Fruit fly (Drosophila melanogaster) whole organism, embryonic: ENCODE measurements around the gene CG17145.
A peak's percentile ranks its signal among the peaks of the same experiment; 100 is the strongest.

Experiments
- ATbp ChIP-seq: fragments of 200-800 bp; sonication (Bioruptor generic); optimal IDR thresholded peaks from 2 replicates; lab custom pipeline; 2017; ENCODE audit warnings: missing biosample characterization, mild to moderate bottlenecking, missing genetic modification characterization, missing genetic modification reagents
- Awh ChIP-seq: fragments of 200-800 bp; sonication (Bioruptor generic); IDR thresholded peaks from 2 replicates; pipeline ENCODE4, ENCODE4 v1.3.6; 2022; ENCODE audit warnings: missing biosample characterization, missing genetic modification characterization
- Bdp1 ChIP-seq: fragments of 200-800 bp; sonication (Bioruptor generic); optimal IDR thresholded peaks from 3 replicates; lab custom pipeline; 2016; ENCODE audit warnings: missing biosample characterization, missing genetic modification characterization
- Blimp-1 ChIP-seq: fragments of 200-800 bp; sonication (Bioruptor generic); optimal IDR thresholded peaks from 3 replicates; lab custom pipeline; 2018; ENCODE audit warnings: missing biosample characterization, missing genetic modification characterization, mild to moderate bottlenecking, moderate library complexity, missing genetic modification reagents
- CG10147 ChIP-seq: fragments of 200-800 bp; sonication (Bioruptor generic); optimal IDR thresholded peaks from 2 replicates; lab custom pipeline; 2019; ENCODE audit warnings: missing biosample characterization, mild to moderate bottlenecking, missing genetic modification characterization, moderate library complexity
- CG11695 ChIP-seq: fragments of 200-800 bp; sonication (Bioruptor generic); IDR thresholded peaks from 3 replicates; pipeline ENCODE4 v1.3.6; 2022; ENCODE audit warnings: missing biosample characterization, missing genetic modification characterization
- CG13424 ChIP-seq: fragments of 200-800 bp; sonication (Bioruptor generic); optimal IDR thresholded peaks from 2 replicates; lab custom pipeline; 2019; ENCODE audit warnings: missing biosample characterization, mild to moderate bottlenecking, missing genetic modification characterization, moderate library complexity
- CG17385 ChIP-seq: fragments of 200-800 bp; sonication (Bioruptor generic); optimal IDR thresholded peaks from 3 replicates; lab custom pipeline; 2018; ENCODE audit warnings: missing biosample characterization, mild to moderate bottlenecking, missing genetic modification characterization
- CG17568 ChIP-seq: fragments of 200-800 bp; sonication (Bioruptor generic); optimal IDR thresholded peaks from 2 replicates; lab custom pipeline; 2018; ENCODE audit warnings: missing biosample characterization, mild to moderate bottlenecking, missing genetic modification characterization, moderate library complexity
- CG2199 ChIP-seq: fragments of 200-800 bp; sonication (Bioruptor generic); IDR thresholded peaks from 3 replicates; pipeline ENCODE4 v1.3.6; 2022; ENCODE audit warnings: missing biosample characterization, missing genetic modification characterization
- CG2712 ChIP-seq: fragments of 200-800 bp; optimal IDR thresholded peaks from 3 replicates; lab custom pipeline; 2019; ENCODE audit warnings: missing biosample characterization, mild to moderate bottlenecking, missing genetic modification characterization, moderate library complexity
- CG2889 ChIP-seq: fragments of 200-800 bp; sonication (Bioruptor generic); IDR thresholded peaks from 3 replicates; pipeline ENCODE4 v1.3.6; 2022; ENCODE audit warnings: missing biosample characterization, missing genetic modification characterization
- CG30403 ChIP-seq: fragments of 200-800 bp; sonication (Bioruptor generic); optimal IDR thresholded peaks from 3 replicates; lab custom pipeline; 2016; ENCODE audit warnings: missing biosample characterization, missing genetic modification characterization
- CG32772 ChIP-seq: fragments of 200-800 bp; sonication (Bioruptor generic); IDR thresholded peaks from 2 replicates; pipeline ENCODE4 v1.3.6; 2022; ENCODE audit warnings: missing biosample characterization, missing genetic modification characterization
- CG3995 ChIP-seq: fragments of 200-800 bp; sonication (Bioruptor generic); optimal IDR thresholded peaks from 3 replicates; lab custom pipeline; 2016; ENCODE audit warnings: missing biosample characterization, missing genetic modification characterization
- CG8924 ChIP-seq: fragments of 200-800 bp; optimal IDR thresholded peaks from 3 replicates; lab custom pipeline; 2019; ENCODE audit warnings: missing biosample characterization, mild to moderate bottlenecking, missing genetic modification characterization, moderate library complexity
- Camta ChIP-seq: fragments of 200-800 bp; sonication (Bioruptor generic); optimal IDR thresholded peaks from 2 replicates; lab custom pipeline; 2016; ENCODE audit warnings: missing biosample characterization, missing genetic modification characterization
- Deaf1 ChIP-seq: fragments of 200-800 bp; optimal IDR thresholded peaks from 3 replicates; lab custom pipeline; 2019; ENCODE audit warnings: missing biosample characterization, mild to moderate bottlenecking, missing genetic modification characterization, moderate library complexity
- Dip3 ChIP-seq: fragments of 200-800 bp; sonication (Bioruptor generic); optimal IDR thresholded peaks from 3 replicates; lab custom pipeline; 2016; ENCODE audit warnings: missing biosample characterization, missing genetic modification characterization
- Ets65A ChIP-seq: fragments of 200-800 bp; sonication (Bioruptor generic); peaks from one replicate; lab custom pipeline; 2016; ENCODE audit warnings: missing biosample characterization, missing genetic modification characterization
- Gug ChIP-seq: fragments of 200-800 bp; sonication (Bioruptor generic); IDR thresholded peaks from 4 replicates; pipeline ENCODE4 v1.3.6; 2022; ENCODE audit warnings: missing biosample characterization, missing genetic modification characterization
- H2.0 ChIP-seq: fragments of 200-800 bp; sonication (Bioruptor generic); IDR thresholded peaks from 2 replicates; pipeline ENCODE4 v1.3.6; 2022; ENCODE audit warnings: missing biosample characterization, missing genetic modification characterization
- HLH4C ChIP-seq: fragments of 200-800 bp; sonication (Bioruptor generic); IDR thresholded peaks from 3 replicates; pipeline ENCODE4 v1.3.6; 2022; ENCODE audit warnings: missing biosample characterization, missing genetic modification characterization; ENCODE audit not compliant: partially characterized antibody
- HLH54F ChIP-seq: fragments of 200-800 bp; sonication (Bioruptor generic); optimal IDR thresholded peaks from 3 replicates; lab custom pipeline; 2016; ENCODE audit warnings: missing biosample characterization, missing genetic modification characterization
- Med ChIP-seq: fragments of 200-800 bp; sonication (Bioruptor generic); peaks from one replicate; lab custom pipeline; 2016; ENCODE audit warnings: missing biosample characterization, missing genetic modification characterization, mild to moderate bottlenecking, inconsistent platforms, moderate library complexity
- Mrtf ChIP-seq: fragments of 200-800 bp; sonication (Bioruptor generic); IDR thresholded peaks from 3 replicates; pipeline ENCODE4 v1.3.6; 2022; ENCODE audit warnings: missing biosample characterization, missing genetic modification characterization
- Myb ChIP-seq: fragments of 200-800 bp; sonication (Bioruptor generic); optimal IDR thresholded peaks from 2 replicates; lab custom pipeline; 2016; ENCODE audit warnings: missing biosample characterization, missing genetic modification characterization
- NK7.1 ChIP-seq: fragments of 200-800 bp; sonication (Bioruptor generic); optimal IDR thresholded peaks from 3 replicates; lab custom pipeline; 2016; ENCODE audit warnings: missing biosample characterization, missing genetic modification characterization
- Poxn ChIP-seq: fragments of 200-800 bp; sonication (Bioruptor generic); IDR thresholded peaks from 2 replicates; pipeline ENCODE4 v1.3.6; 2022; ENCODE audit warnings: missing biosample characterization, missing genetic modification characterization
- Rfx ChIP-seq: fragments of 200-800 bp; sonication (Bioruptor generic); IDR thresholded peaks from 2 replicates; pipeline ENCODE4 v1.3.6; 2022; ENCODE audit warnings: missing biosample characterization, missing genetic modification characterization
- YL-1 ChIP-seq: fragments of 200-800 bp; sonication (Bioruptor generic); optimal IDR thresholded peaks from 3 replicates; lab custom pipeline; 2017; ENCODE audit warnings: missing biosample characterization, mild to moderate bottlenecking, missing genetic modification characterization
- al ChIP-seq: fragments of 200-800 bp; sonication (Bioruptor generic); IDR thresholded peaks from 2 replicates; pipeline ENCODE4 v1.3.6; 2022; ENCODE audit warnings: missing biosample characterization, missing genetic modification characterization
- bcd ChIP-seq: fragments of 200-800 bp; sonication (Bioruptor generic); optimal IDR thresholded peaks from 2 replicates; lab custom pipeline; 2017; ENCODE audit warnings: missing biosample characterization, mild to moderate bottlenecking, missing genetic modification characterization
- bsh ChIP-seq, 2 experiments: fragments of 200-800 bp; sonication (Bioruptor generic); optimal IDR thresholded peaks; 2 replicates each; lab custom pipeline; 2017 to 2018; ENCODE audit warnings: mild to moderate bottlenecking in 2 of 2, missing biosample characterization in 2 of 2, missing genetic modification characterization in 2 of 2, moderate library complexity in 1 of 2
- chn ChIP-seq: fragments of 200-800 bp; sonication (Bioruptor generic); optimal IDR thresholded peaks from 2 replicates; lab custom pipeline; 2016; ENCODE audit warnings: missing biosample characterization, missing genetic modification characterization
- ci ChIP-seq: fragments of 200-800 bp; sonication (Bioruptor generic); IDR thresholded peaks from 3 replicates; pipeline ENCODE4 v1.3.6; 2022; ENCODE audit warnings: missing biosample characterization, missing genetic modification characterization
- esg ChIP-seq: fragments of 200-800 bp; sonication (Bioruptor generic); conservative IDR thresholded peaks from 2 replicates; pipeline ENCODE4 v1.3.6; 2022; ENCODE audit warnings: missing biosample characterization, missing genetic modification characterization
- her ChIP-seq: fragments of 200-800 bp; sonication (Bioruptor generic); optimal IDR thresholded peaks from 2 replicates; lab custom pipeline; 2016; ENCODE audit warnings: missing biosample characterization, missing genetic modification characterization
- lab ChIP-seq: fragments of 200-800 bp; sonication (Bioruptor generic); optimal IDR thresholded peaks from 3 replicates; lab custom pipeline; 2017; ENCODE audit warnings: missing biosample characterization, missing genetic modification characterization, mild to moderate bottlenecking, moderate library complexity, missing genetic modification reagents
- lmd ChIP-seq: fragments of 200-800 bp; sonication (Bioruptor generic); IDR thresholded peaks from 2 replicates; pipeline ENCODE4 v1.3.6; 2022; ENCODE audit warnings: missing biosample characterization, missing genetic modification characterization
- sisA ChIP-seq: fragments of 200-800 bp; sonication (Bioruptor generic); IDR thresholded peaks from 2 replicates; pipeline ENCODE4 v1.3.6; 2022; ENCODE audit warnings: missing biosample characterization, missing genetic modification characterization
- sob ChIP-seq: fragments of 200-800 bp; sonication (Bioruptor generic); IDR thresholded peaks from 2 replicates; pipeline ENCODE4 v1.3.6; 2022; ENCODE audit warnings: missing biosample characterization, missing genetic modification characterization
- sqz ChIP-seq: fragments of 200-800 bp; sonication (Bioruptor generic); optimal IDR thresholded peaks from 3 replicates; lab custom pipeline; 2018; ENCODE audit warnings: missing biosample characterization, mild to moderate bottlenecking, missing genetic modification characterization
- trh ChIP-seq: fragments of 200-800 bp; sonication (Bioruptor generic); optimal IDR thresholded peaks from 2 replicates; lab custom pipeline; 2016; ENCODE audit warnings: missing biosample characterization, missing genetic modification characterization
- tup ChIP-seq: fragments of 200-800 bp; sonication (Bioruptor generic); optimal IDR thresholded peaks from 2 replicates; lab custom pipeline; 2016; ENCODE audit warnings: missing biosample characterization, mild to moderate bottlenecking, missing genetic modification characterization, moderate library complexity
- tx ChIP-seq: fragments of 200-800 bp; sonication (Bioruptor generic); optimal IDR thresholded peaks from 2 replicates; lab custom pipeline; 2016; ENCODE audit warnings: missing biosample characterization, missing genetic modification characterization
- zf30C ChIP-seq: fragments of 200-800 bp; sonication (Bioruptor generic); optimal IDR thresholded peaks from 3 replicates; lab custom pipeline; 2018; ENCODE audit warnings: missing biosample characterization, mild to moderate bottlenecking, missing genetic modification characterization

The CG17145 gene

dm6 chr3L:20183345-20184088 is 38.1 kb upstream of the CG17145 start (continued):
- TF ChIP-seq CG3995 (GFP tag; lab: Kevin White, UChicago) = no peak
- no peak for TF ChIP-seq CG17568 (GFP tag; lab: Kevin White, UChicago)
- TF ChIP-seq al (GFP tag; lab: Robert Waterston, UW) = peak; percentile 51
- no peak for TF ChIP-seq CG2889 (GFP tag; lab: Robert Waterston, UW)
- TF ChIP-seq ATbp (GFP tag; lab: Kevin White, UChicago) = peak; percentile 39
- TF ChIP-seq H2.0 = peak; percentile 35; the same call in 1 of the 2 replicates
- TF ChIP-seq Gug (GFP tag; lab: Robert Waterston, UW) = peak; percentile 33; the same call in 2 of the 4 replicates
- peak; percentile 43; the same call in 1 of the 2 replicates for TF ChIP-seq sob (GFP tag; lab: Robert Waterston, UW)
- 0 out of 3 replicates have a peak, but pooled peaks have one; percentile 9 for TF ChIP-seq Mrtf (GFP tag; lab: Robert Waterston, UW)
- peak; percentile 33 for TF ChIP-seq zf30C
- peak; percentile 58 for TF ChIP-seq CG30403
- TF ChIP-seq sisA = peak; percentile 25; the same call in 1 of the 2 replicates
- peak; percentile 60 for TF ChIP-seq CG13424
- no peak for TF ChIP-seq trh
- peak; percentile 12 for TF ChIP-seq Dip3 (GFP tag; lab: Kevin White, UChicago)
- peak in 1 of 2 experiments; percentile 49 for TF ChIP-seq bsh (GFP tag; optimal IDR thresholded peaks at IDR 0.05; lab: Kevin White, UChicago)
- peak; percentile 48 for TF ChIP-seq CG17385 (GFP tag; lab: Kevin White, UChicago)
- peak; percentile 54 for TF ChIP-seq Blimp-1 (GFP tag; lab: Kevin White, UChicago)
- peak; percentile 21 for TF ChIP-seq Deaf1 (tag; lab: Kevin White, UChicago)
- TF ChIP-seq bcd (GFP tag; lab: Kevin White, UChicago) = peak; percentile 56
- TF ChIP-seq CG11695 (GFP tag; lab: Robert Waterston, UW) = peak; percentile 52; the same call in 1 of the 3 replicates
- peak; percentile 24 for TF ChIP-seq Camta (GFP tag; lab: Kevin White, UChicago)

DNA sequence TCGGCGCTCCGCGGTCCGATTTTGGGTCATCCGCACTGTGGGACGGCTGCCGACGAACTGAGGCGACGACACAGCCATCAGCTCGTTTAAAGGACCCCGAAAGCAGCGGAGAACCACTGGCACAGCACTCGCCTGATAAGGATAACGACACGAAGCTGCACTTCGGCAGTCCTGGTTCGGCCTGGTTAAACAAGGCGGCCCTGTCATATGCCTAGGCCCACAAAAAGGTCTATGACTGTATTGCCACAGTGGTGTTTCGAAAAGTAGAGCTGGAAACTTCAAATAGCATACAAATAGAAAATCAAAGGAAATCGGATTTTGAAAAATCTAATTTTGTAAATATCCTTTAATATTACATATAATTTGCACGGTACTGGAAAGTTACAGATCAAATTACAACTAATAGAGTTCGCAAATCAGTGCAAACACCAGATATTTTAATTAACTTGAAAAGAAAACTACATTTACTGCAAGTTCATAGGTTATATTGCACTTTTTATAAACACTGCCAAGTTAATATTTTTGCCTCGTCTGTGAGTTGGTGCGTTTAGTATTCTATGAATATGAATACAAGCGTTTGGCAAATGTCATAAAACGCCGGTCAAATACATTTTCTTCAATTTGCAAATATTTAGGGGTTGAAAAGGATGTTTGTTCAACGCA is 36.3 kb upstream of the CG17145 start:
- TF ChIP-seq Rfx (GFP tag; lab: Robert Waterston, UW) (peak; percentile 32; the same call in 1 of the 2 replicates), esg (GFP tag; lab: Robert Waterston, UW) (peak; percentile 29; the same call in 1 of the 2 replicates), sqz (GFP tag; lab: Kevin White, UChicago) (no peak), Myb (GFP tag; lab: Kevin White, UChicago) (peak; percentile 34), tup (GFP tag; lab: Kevin White, UChicago) (peak; percentile 8), CG2712 (tag; lab: Kevin White, UChicago) (peak; percentile 13), CG32772 (no peak), HLH4C (peak; percentile 21; the same call in 1 of the 3 replicates), ci (peak; percentile 27; the same call in 1 of the 3 replicates), sob (GFP tag; lab: Robert Waterston, UW) (peak; percentile 44; the same call in 1 of the 2 replicates), Poxn (GFP tag; lab: Robert Waterston, UW) (no peak), chn (GFP tag; lab: Kevin White, UChicago) (peak; percentile 23), YL-1 (GFP tag; lab: Kevin White, UChicago) (no peak), HLH54F (GFP tag; lab: Kevin White, UChicago) (peak; percentile 71), CG11695 (GFP tag; lab: Robert Waterston, UW) (0 out of 3 replicates have a peak, but pooled peaks have one; percentile 34), CG2199 (GFP tag; lab: Robert Waterston, UW) (no peak), Ets65A (GFP tag; lab: Kevin White, UChicago) (peak; percentile 78), lmd (GFP tag; lab: Robert Waterston, UW) (peak; percentile 35; the same call in 1 of the 2 replicates), Awh (no peak), lab (GFP tag; lab: Kevin White, UChicago) (peak; percentile 69), her (GFP tag; lab: Kevin White, UChicago) (peak; percentile 13), CG8924 (tag; lab: Kevin White, UChicago) (peak; percentile 42), Bdp1 (GFP tag; lab: Kevin White, UChicago) (peak; percentile 16), NK7.1 (GFP tag; lab: Kevin White, UChicago) (no peak), Med (GFP tag; lab: Kevin White, UChicago) (peak; percentile 87), CG10147 (GFP tag; lab: Kevin White, UChicago) (peak; percentile 27), tx (GFP tag; lab: Kevin White, UChicago) (peak; percentile 16), bsh (GFP tag; optimal IDR thresholded peaks at IDR 0.05; lab: Kevin White, UChicago) (peak in 1 of 2 experiments; percentile 34)
